Fruit fly (Drosophila melanogaster): Measurements from ENCODE around the gene CG10301.

CG10301 gene

dm6 chr3R:23685955-23686354, 24.0 kb upstream of the CG10301 start, which contains the start of gene SPE:
Gene SPE, plus strand, starts transcription at chr3R:23686255.
- no peak for TF ChIP-seq noc (tag; optimal IDR thresholded peaks at IDR 0.05)

dm6 chr3R:23686924-23687323, 23.0 kb upstream of the CG10301 start:
- TF ChIP-seq noc (tag; optimal IDR thresholded peaks at IDR 0.05): no peak

dm6 chr3R:23694579-23695033, 15.4 kb upstream of the CG10301 start, which contains the start of gene CG10254:
Gene CG10254, minus strand, starts transcription at chr3R:23694983.
- no peak for TF ChIP-seq noc (tag; optimal IDR thresholded peaks at IDR 0.05)

dm6 chr3R:23696145-23696544, 13.8 kb upstream of the CG10301 start, which contains the start of gene CG10252:
Gene CG10252, minus strand, starts transcription at chr3R:23696245.
- no peak for TF ChIP-seq noc (tag; optimal IDR thresholded peaks at IDR 0.05)

- TF ChIP-seq noc (tag; optimal IDR thresholded peaks at IDR 0.05): no peak
Measured at dm6 chr3R:23698835-23699234, 11.1 kb upstream of the CG10301 start, which contains the start of gene prt. Gene prt, minus strand, starts transcription at chr3R:23699027.

- TF ChIP-seq noc (tag; optimal IDR thresholded peaks at IDR 0.05): no peak
Measured at dm6 chr3R:23700304-23700767, 9.6 kb upstream of the CG10301 start, which contains the start of the genes CG31468 and Gba1a. Gene CG31468, minus strand, starts transcription at chr3R:23700354. Gene Gba1a, plus strand, starts transcription at chr3R:23700621.

dm6 chr3R:23702461-23702860, 7.5 kb upstream of the CG10301 start, which contains the start of gene Qsox4:
Gene Qsox4, plus strand, starts transcription at chr3R:23702761.
- no peak for TF ChIP-seq noc (tag; optimal IDR thresholded peaks at IDR 0.05)

- TF ChIP-seq noc (tag; optimal IDR thresholded peaks at IDR 0.05): no peak
Measured at dm6 chr3R:23704383-23705033, 5.5 kb upstream of the CG10301 start, which contains the start of gene Gba1b. Gene Gba1b, plus strand, starts transcription at chr3R:23704804.

- no peak for TF ChIP-seq noc (tag; optimal IDR thresholded peaks at IDR 0.05)
Measured at dm6 chr3R:23711195-23711594, 1.2 kb downstream of the CG10301 start, which contains the start of gene CG10300. Gene CG10300, plus strand, starts transcription at chr3R:23711527.

- no peak for TF ChIP-seq noc (tag; optimal IDR thresholded peaks at IDR 0.05)
Measured at dm6 chr3R:23713901-23714300, 3.9 kb downstream of the CG10301 start.

- TF ChIP-seq noc (tag; optimal IDR thresholded peaks at IDR 0.05): peak; percentile 42
Measured at dm6 chr3R:23714852-23715251, 4.9 kb downstream of the CG10301 start.

- no peak for TF ChIP-seq noc (tag; optimal IDR thresholded peaks at IDR 0.05)
Measured at dm6 chr3R:23718297-23718941, 8.5 kb downstream of the CG10301 start, which contains the start of gene nau. Gene nau, minus strand, starts transcription at chr3R:23718357.

- no peak for TF ChIP-seq noc (tag; optimal IDR thresholded peaks at IDR 0.05)
Measured at dm6 chr3R:23721525-23721924, 11.6 kb downstream of the CG10301 start, which contains the start of gene CG10232. Gene CG10232, minus strand, starts transcription at chr3R:23721625.

dm6 chr3R:23721936-23722335, 12.0 kb downstream of the CG10301 start:
- TF ChIP-seq noc (tag; optimal IDR thresholded peaks at IDR 0.05): peak; percentile 44

- TF ChIP-seq noc (tag; optimal IDR thresholded peaks at IDR 0.05): peak; percentile 89
Measured at dm6 chr3R:23722680-23723372, 12.9 kb downstream of the CG10301 start, which contains the start of gene CG10365. Gene CG10365, plus strand, starts transcription at chr3R:23723331.

All from whole organism, larva.